Worm (Caenorhabditis elegans) whole organism, late embryonic: ENCODE results near the gene srv-30.

Experiments
- C08G9.2 ChIP-seq: sonication (generic microtip); optimal IDR thresholded peaks from 2 replicates; lab custom pipeline; 2016; ENCODE audit warnings: mild to moderate bottlenecking, missing genetic modification characterization, moderate library complexity, missing compliant biosample characterization
- F13H6.1 ChIP-seq: sonication (generic microtip); optimal IDR thresholded peaks from 2 replicates; lab custom pipeline; 2016; ENCODE audit warnings: missing genetic modification characterization, missing compliant biosample characterization
- K02D7.2 ChIP-seq: sonication (generic microtip); optimal IDR thresholded peaks from 2 replicates; lab custom pipeline; 2017; ENCODE audit warnings: mild to moderate bottlenecking, missing genetic modification characterization, missing compliant biosample characterization
- T23F11.4 ChIP-seq: fragments of 200-800 bp; sonication (Bioruptor generic); optimal IDR thresholded peaks from 2 replicates; lab custom pipeline; 2018; ENCODE audit warnings: mild to moderate bottlenecking, missing genetic modification characterization, missing compliant biosample characterization
- Y22D7AL.16 ChIP-seq: sonication (generic microtip); optimal IDR thresholded peaks from 2 replicates; lab custom pipeline; 2016; ENCODE audit warnings: missing genetic modification characterization, missing compliant biosample characterization
- ahr-1 ChIP-seq: sonication (generic microtip); optimal IDR thresholded peaks from 2 replicates; lab custom pipeline; 2016; ENCODE audit warnings: missing genetic modification characterization, missing compliant biosample characterization
- ama-1 ChIP-seq: fragments of 150-350 bp; optimal IDR thresholded peaks from 2 replicates; lab custom pipeline; 2014
- ceh-18 ChIP-seq: sonication (generic microtip); optimal IDR thresholded peaks from 2 replicates; lab custom pipeline; 2016; ENCODE audit warnings: missing genetic modification characterization, missing compliant biosample characterization
- ceh-22 ChIP-seq: sonication (generic microtip); optimal IDR thresholded peaks from 2 replicates; lab custom pipeline; 2017; ENCODE audit warnings: missing biosample characterization, missing genetic modification characterization
- ceh-30 ChIP-seq: fragments of 150-350 bp; optimal IDR thresholded peaks from 2 replicates; lab custom pipeline; 2014; ENCODE audit warnings: missing biosample characterization, missing genetic modification characterization
- ceh-31 ChIP-seq: sonication (generic microtip); optimal IDR thresholded peaks from 2 replicates; lab custom pipeline; 2016; ENCODE audit warnings: missing genetic modification characterization, missing compliant biosample characterization
- ceh-34 ChIP-seq: sonication (generic microtip); optimal IDR thresholded peaks from 2 replicates; lab custom pipeline; 2016; ENCODE audit warnings: mild to moderate bottlenecking, missing genetic modification characterization, missing compliant biosample characterization
- ceh-45 ChIP-seq: fragments of 200-800 bp; sonication (Bioruptor generic); IDR thresholded peaks from 2 replicates; pipeline ENCODE4 v1.3.6; 2022; ENCODE audit warnings: missing genetic modification reagents, missing genetic modification characterization, missing compliant biosample characterization
- ceh-9 ChIP-seq: sonication (generic microtip); optimal IDR thresholded peaks from 2 replicates; lab custom pipeline; 2016; ENCODE audit warnings: mild to moderate bottlenecking, missing genetic modification characterization, inconsistent platforms, missing compliant biosample characterization
- che-1 ChIP-seq: sonication (generic microtip); optimal IDR thresholded peaks from 2 replicates; lab custom pipeline; 2016; ENCODE audit warnings: mild to moderate bottlenecking, missing genetic modification characterization, missing compliant biosample characterization
- elt-2 ChIP-seq: sonication (generic microtip); optimal IDR thresholded peaks from 2 replicates; lab custom pipeline; 2016; ENCODE audit warnings: missing genetic modification reagents, missing genetic modification characterization, missing compliant biosample characterization
- elt-4 ChIP-seq: sonication (generic microtip); optimal IDR thresholded peaks from 2 replicates; lab custom pipeline; 2016; ENCODE audit warnings: missing genetic modification characterization, missing compliant biosample characterization
- fax-1 ChIP-seq: sonication (generic microtip); optimal IDR thresholded peaks from 2 replicates; lab custom pipeline; 2016; ENCODE audit warnings: missing genotype, missing genetic modification characterization, missing compliant biosample characterization
- fkh-10 ChIP-seq: fragments of 150-350 bp; optimal IDR thresholded peaks from 2 replicates; lab custom pipeline; 2014; ENCODE audit warnings: missing biosample characterization, missing genetic modification reagents, missing genetic modification characterization
- fkh-6 ChIP-seq: sonication (generic microtip); optimal IDR thresholded peaks from 2 replicates; lab custom pipeline; 2016; ENCODE audit warnings: missing genetic modification characterization, missing compliant biosample characterization
- hlh-15 ChIP-seq: sonication (generic microtip); optimal IDR thresholded peaks from 2 replicates; lab custom pipeline; 2016; ENCODE audit warnings: missing genetic modification characterization, missing compliant biosample characterization
- hlh-6 ChIP-seq: sonication (generic microtip); optimal IDR thresholded peaks from 2 replicates; lab custom pipeline; 2016; ENCODE audit warnings: missing genotype, missing genetic modification characterization, missing compliant biosample characterization
- hlh-8 ChIP-seq: sonication (generic microtip); optimal IDR thresholded peaks from 2 replicates; lab custom pipeline; 2016; ENCODE audit warnings: missing genotype, missing genetic modification characterization, missing compliant biosample characterization
- lim-6 ChIP-seq: sonication (generic microtip); optimal IDR thresholded peaks from 2 replicates; lab custom pipeline; 2016; ENCODE audit warnings: missing genetic modification characterization, missing compliant biosample characterization
- madf-2 ChIP-seq: sonication (generic microtip); optimal IDR thresholded peaks from 2 replicates; lab custom pipeline; 2017; ENCODE audit warnings: missing genetic modification characterization, missing compliant biosample characterization
- mec-3 ChIP-seq: sonication (generic microtip); optimal IDR thresholded peaks from 2 replicates; lab custom pipeline; 2016; ENCODE audit warnings: borderline replicate concordance, missing genetic modification characterization, missing compliant biosample characterization
- nhr-11 ChIP-seq: fragments of 150-350 bp; optimal IDR thresholded peaks from 2 replicates; lab custom pipeline; 2014; ENCODE audit warnings: missing biosample characterization, missing genetic modification characterization
- nhr-232 ChIP-seq: sonication (generic microtip); optimal IDR thresholded peaks from 2 replicates; lab custom pipeline; 2016; ENCODE audit warnings: missing genetic modification characterization, missing compliant biosample characterization
- odd-2 ChIP-seq: sonication (generic microtip); optimal IDR thresholded peaks from 2 replicates; lab custom pipeline; 2017; ENCODE audit warnings: antibody characterized with exemption, mild to moderate bottlenecking, missing genetic modification characterization, missing compliant biosample characterization
- pag-3 ChIP-seq: sonication (generic microtip); optimal IDR thresholded peaks from 2 replicates; lab custom pipeline; 2016; ENCODE audit warnings: missing compliant biosample characterization, missing genetic modification characterization, borderline replicate concordance
- pha-2 ChIP-seq: sonication (generic microtip); optimal IDR thresholded peaks from 2 replicates; lab custom pipeline; 2017; ENCODE audit warnings: mild to moderate bottlenecking, missing genetic modification characterization, missing compliant biosample characterization
- pqm-1 ChIP-seq: sonication (generic microtip); optimal IDR thresholded peaks from 2 replicates; lab custom pipeline; 2016; ENCODE audit warnings: missing genetic modification characterization, missing compliant biosample characterization
- pros-1 ChIP-seq: fragments of 150-350 bp; optimal IDR thresholded peaks from 2 replicates; lab custom pipeline; 2014; ENCODE audit warnings: missing biosample characterization, missing genetic modification reagents, missing genetic modification characterization
- rnt-1 ChIP-seq: sonication (generic microtip); optimal IDR thresholded peaks from 2 replicates; lab custom pipeline; 2016; ENCODE audit warnings: missing genetic modification characterization, missing compliant biosample characterization
- sox-2 ChIP-seq: fragments of 200-800 bp; sonication (Bioruptor generic); IDR thresholded peaks from 2 replicates; pipeline ENCODE4 v1.3.6; 2022; ENCODE audit warnings: missing genetic modification reagents, missing genetic modification characterization, missing compliant biosample characterization
- syd-9 ChIP-seq: sonication (generic microtip); optimal IDR thresholded peaks from 2 replicates; lab custom pipeline; 2016; ENCODE audit warnings: mild to moderate bottlenecking, missing genetic modification characterization, moderate library complexity, missing compliant biosample characterization
- tbx-2 ChIP-seq: sonication (generic microtip); optimal IDR thresholded peaks from 2 replicates; lab custom pipeline; 2016; ENCODE audit warnings: missing genetic modification characterization, missing compliant biosample characterization
- unc-42 ChIP-seq: sonication (generic microtip); optimal IDR thresholded peaks from 2 replicates; lab custom pipeline; 2016; ENCODE audit warnings: missing genotype, missing genetic modification characterization, missing compliant biosample characterization
- unc-55 ChIP-seq: sonication (generic microtip); optimal IDR thresholded peaks from 2 replicates; lab custom pipeline; 2017; ENCODE audit warnings: missing biosample characterization, missing genetic modification reagents, missing genetic modification characterization
- zip-5 ChIP-seq: sonication (generic microtip); optimal IDR thresholded peaks from 2 replicates; lab custom pipeline; 2016; ENCODE audit warnings: missing genetic modification characterization, missing compliant biosample characterization
- ztf-16 ChIP-seq: sonication (generic microtip); optimal IDR thresholded peaks from 2 replicates; lab custom pipeline; 2017; ENCODE audit warnings: missing genetic modification characterization, missing compliant biosample characterization

Gene srv-30

ce11 chrIV:6284277-6284676, 15.0 kb upstream of the srv-30 start, which contains the start of gene ops-1:
Gene ops-1 (minus strand): TSS chrIV:6284377.
- TF ChIP-seq fkh-10 (GFP tag; lab: Kevin White, UChicago) (no peak), unc-55 (GFP tag; lab: Kevin White, UChicago) (no peak), elt-4 (tag; lab: Kevin White, UChicago) (no peak), ztf-16 (tag; lab: Kevin White, UChicago) (no peak), ahr-1 (tag; lab: Kevin White, UChicago) (no peak), ceh-45 (GFP tag; lab: Robert Waterston, UW) (no peak), nhr-232 (tag; lab: Kevin White, UChicago) (no peak), pag-3 (tag; lab: Kevin White, UChicago) (no peak), madf-2 (tag; lab: Kevin White, UChicago) (no peak), che-1 (tag; lab: Kevin White, UChicago) (no peak), pqm-1 (tag; lab: Kevin White, UChicago) (no peak), nhr-11 (no peak), ceh-9 (no peak), tbx-2 (tag; lab: Kevin White, UChicago) (no peak), K02D7.2 (tag; lab: Kevin White, UChicago) (no peak), pros-1 (tag; lab: Kevin White, UChicago) (no peak), F13H6.1 (tag; lab: Kevin White, UChicago) (no peak), hlh-15 (tag; lab: Kevin White, UChicago) (no peak)

- TF ChIP-seq che-1 (tag; lab: Kevin White, UChicago) (no peak), hlh-6 (tag; lab: Kevin White, UChicago) (no peak), ceh-9 (no peak), pha-2 (tag; lab: Kevin White, UChicago) (no peak), ama-1 (lab: Kevin White, UChicago) (no peak), ceh-30 (no peak), ceh-45 (GFP tag; lab: Robert Waterston, UW) (no peak), mec-3 (no peak), nhr-11 (no peak), fkh-6 (no peak), K02D7.2 (tag; lab: Kevin White, UChicago) (no peak), odd-2 (tag; lab: Kevin White, UChicago) (no peak), ceh-22 (tag; lab: Kevin White, UChicago) (no peak), ceh-34 (no peak), C08G9.2 (tag; lab: Kevin White, UChicago) (no peak), hlh-8 (tag; lab: Kevin White, UChicago) (no peak)
- TF ChIP-seq, all 69 proteins: peak for 0
Observed at ce11 chrIV:6282143-6282542, 12.9 kb upstream of the srv-30 start, which contains the start of gene srv-32. Gene srv-32 (minus strand): TSS chrIV:6282243.

ce11 chrIV:6279392-6279791, 10.1 kb upstream of the srv-30 start, which contains the start of gene sams-5:
Gene sams-5 (minus strand): TSS chrIV:6279522.
- TF ChIP-seq elt-2 (tag; lab: Kevin White, UChicago) (peak; percentile 58), lim-6 (no peak)
- TF ChIP-seq, all 69 proteins: peak for 1

- TF ChIP-seq elt-2 (tag; lab: Kevin White, UChicago) (peak; percentile 78), Y22D7AL.16 (no peak)
Observed at ce11 chrIV:6275671-6276209, 6.5 kb upstream of the srv-30 start, which contains the start of the genes aat-4 and T13A10.1. Gene aat-4 (minus strand): TSS chrIV:6275721. Gene T13A10.1 (plus strand): TSS chrIV:6276081.

- TF ChIP-seq ceh-9 (no peak), fax-1 (tag; lab: Kevin White, UChicago) (no peak), unc-55 (GFP tag; lab: Kevin White, UChicago) (no peak), rnt-1 (no peak), zip-5 (no peak), sox-2 (GFP tag; lab: Robert Waterston, UW) (no peak), syd-9 (no peak), T23F11.4 (GFP tag; lab: Kevin White, UChicago) (no peak), ceh-31 (tag; lab: Kevin White, UChicago) (no peak), unc-42 (tag; lab: Kevin White, UChicago) (no peak), nhr-11 (no peak), ceh-18 (tag; lab: Kevin White, UChicago) (no peak), ahr-1 (tag; lab: Kevin White, UChicago) (no peak)
Observed at ce11 chrIV:6271923-6272322, 2.7 kb upstream of the srv-30 start, which contains the start of gene srv-31. Gene srv-31 (minus strand): TSS chrIV:6272023.
